Fruit fly (Drosophila melanogaster): ENCODE results near the gene Hsc70-4.

DNA sequence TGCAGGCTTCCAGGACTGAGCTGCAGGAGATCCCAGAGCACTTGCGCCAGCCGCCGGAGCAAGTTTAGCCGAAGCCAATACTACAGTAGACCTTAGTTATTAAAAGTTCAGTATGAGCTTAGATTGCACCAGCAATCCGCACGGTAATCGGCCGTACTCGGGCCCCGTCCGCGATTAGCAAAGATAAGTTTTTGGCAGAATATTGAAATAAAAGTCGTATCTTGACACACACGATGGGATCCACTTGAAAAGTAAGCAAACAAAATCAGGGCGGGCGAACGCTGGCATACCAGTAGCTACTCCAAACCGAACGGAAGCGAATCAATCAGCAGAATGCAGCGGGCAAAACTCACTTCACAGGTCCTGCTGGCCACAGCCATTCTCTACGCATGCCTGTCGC, 12.2 kb upstream of the Hsc70-4 start, which contains the start of gene CG34316:
- no peak for TF ChIP-seq CTCF (optimal IDR thresholded peaks at IDR 0.05)
- no peak for TF ChIP-seq CG8478 (optimal IDR thresholded peaks at IDR 0.05)

All from S2 (cell line).